Fruit fly (Drosophila melanogaster) whole organism, wandering third instar larva: Measurements from ENCODE around the gene plh.

Experiments used
- Dif ChIP-seq: fragments of 200-275, 200-300 bp; sonication (Bioruptor generic); optimal IDR thresholded peaks from 2 replicates; lab custom pipeline; 2018; ENCODE audit warnings: missing biosample characterization, missing genetic modification characterization; ENCODE audit not compliant: partially characterized antibody
- br ChIP-seq: fragments of 200-800 bp; sonication (Bioruptor generic); optimal IDR thresholded peaks from 2 replicates; lab custom pipeline; 2016; ENCODE audit warnings: missing biosample characterization, missing genetic modification characterization
- brk ChIP-seq: fragments of 200-800 bp; sonication (Bioruptor generic); optimal IDR thresholded peaks from 2 replicates; lab custom pipeline; 2016; ENCODE audit warnings: missing biosample characterization, mild to moderate bottlenecking, missing genetic modification characterization
- dsf ChIP-seq: sonication (Bioruptor generic); optimal IDR thresholded peaks from 2 replicates; lab custom pipeline; 2016; ENCODE audit warnings: missing biosample characterization, missing genetic modification characterization, borderline replicate concordance
- fru ChIP-seq: fragments of 200-800 bp; sonication (Bioruptor generic); optimal IDR thresholded peaks from 3 replicates; lab custom pipeline; 2016; ENCODE audit warnings: missing biosample characterization, mild to moderate bottlenecking, missing genetic modification characterization
- h ChIP-seq: fragments of 200-800 bp; sonication (Bioruptor generic); optimal IDR thresholded peaks from 3 replicates; lab custom pipeline; 2016; ENCODE audit warnings: missing biosample characterization, mild to moderate bottlenecking, missing genetic modification characterization
- lola ChIP-seq: fragments of >200 bp; optimal IDR thresholded peaks from 2 replicates; lab custom pipeline; 2017; ENCODE audit warnings: missing biosample characterization, missing genetic modification characterization
- usp ChIP-seq: fragments of >200 bp; optimal IDR thresholded peaks from 2 replicates; lab custom pipeline; 2017; ENCODE audit warnings: missing biosample characterization, missing genetic modification characterization

DNA sequence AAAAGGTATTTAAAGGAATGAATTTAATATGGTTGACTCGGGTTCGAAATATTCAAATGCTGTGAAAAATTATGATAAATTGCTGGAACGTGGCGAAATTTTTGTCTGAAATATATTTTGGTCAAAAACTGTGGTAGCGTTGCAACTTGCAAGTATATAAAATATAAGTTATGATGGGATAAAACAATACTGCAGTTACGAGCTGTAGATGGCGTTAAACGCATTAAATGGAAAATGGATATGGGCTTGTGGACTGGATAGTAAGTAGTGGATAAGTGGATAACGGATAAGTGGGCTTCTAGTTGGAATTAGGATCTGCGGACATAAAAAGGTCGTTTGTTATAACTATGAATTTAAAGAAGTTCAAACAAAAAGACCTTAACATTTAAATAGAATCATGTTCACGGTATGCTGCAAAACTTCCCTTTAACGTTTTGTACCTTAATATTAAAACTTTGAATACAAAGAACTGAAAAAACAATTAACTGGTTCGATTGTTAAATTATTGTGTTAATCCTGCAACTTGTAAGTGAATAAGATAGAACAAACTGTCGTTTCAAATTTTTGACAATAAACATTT lies 41.5 kb downstream of the plh start:
- no peak for TF ChIP-seq fru
- TF ChIP-seq usp (GFP tag; lab: Kevin White, UChicago), result no peak
- no peak for TF ChIP-seq h (GFP tag; lab: Kevin White, UChicago)
- TF ChIP-seq dsf (GFP tag; lab: Kevin White, UChicago), result no peak
- TF ChIP-seq Dif, result no peak
- no peak for TF ChIP-seq lola (GFP tag; lab: Kevin White, UChicago)
- no peak for TF ChIP-seq brk (GFP tag; lab: Kevin White, UChicago)
- TF ChIP-seq br (GFP tag; lab: Kevin White, UChicago), result no peak
